Worm (Caenorhabditis elegans) whole organism, midembryonic: ENCODE data around the gene pbo-4.

Experiments
- T22C8.4 ChIP-seq: fragments of 200-800 bp; sonication (Bioruptor generic); IDR thresholded peaks from 2 replicates; pipeline ENCODE4 v1.3.6; 2022; ENCODE audit warnings: missing genetic modification characterization, missing compliant biosample characterization
- cog-1 ChIP-seq: sonication (generic microtip); optimal IDR thresholded peaks from 2 replicates; lab custom pipeline; 2016; ENCODE audit warnings: missing genetic modification characterization, missing compliant biosample characterization
- flt-1 ChIP-seq: fragments of 200-800 bp; sonication (Bioruptor generic); IDR thresholded peaks from 2 replicates; pipeline ENCODE4 v1.3.6; 2022; ENCODE audit warnings: missing genetic modification characterization, missing compliant biosample characterization
- med-1 ChIP-seq: sonication (generic microtip); optimal IDR thresholded peaks from 2 replicates; lab custom pipeline; 2017; ENCODE audit warnings: missing genetic modification characterization, mild to moderate bottlenecking, missing compliant biosample characterization, antibody characterized with exemption, missing genetic modification reagents; ENCODE audit not compliant: insufficient read depth
- tab-1 ChIP-seq: fragments of 200-800 bp; sonication (Bioruptor generic); IDR thresholded peaks from 2 replicates; pipeline ENCODE4 v1.3.6; 2022; ENCODE audit warnings: missing genetic modification characterization, missing compliant biosample characterization

ce11 chrX:10961724-10962123, 7.8 kb downstream of the pbo-4 start:
- TF ChIP-seq flt-1 (GFP tag; lab: Robert Waterston, UW): no peak
- TF ChIP-seq tab-1 (GFP tag; lab: Robert Waterston, UW): no peak
- no peak for TF ChIP-seq med-1 (GFP tag; lab: Kevin White, UChicago)
- no peak for TF ChIP-seq T22C8.4 (GFP tag; lab: Robert Waterston, UW)
- no peak for TF ChIP-seq cog-1 (tag; lab: Kevin White, UChicago)
